Worm (Caenorhabditis elegans): ENCODE measurements around the gene D2045.9.
"Not testable (repeated sequence)": the region's sequence is repeated elsewhere in the genome, so short reads cannot be mapped to it uniquely, and the experiment has no call there.

The D2045.9 gene

DNA sequence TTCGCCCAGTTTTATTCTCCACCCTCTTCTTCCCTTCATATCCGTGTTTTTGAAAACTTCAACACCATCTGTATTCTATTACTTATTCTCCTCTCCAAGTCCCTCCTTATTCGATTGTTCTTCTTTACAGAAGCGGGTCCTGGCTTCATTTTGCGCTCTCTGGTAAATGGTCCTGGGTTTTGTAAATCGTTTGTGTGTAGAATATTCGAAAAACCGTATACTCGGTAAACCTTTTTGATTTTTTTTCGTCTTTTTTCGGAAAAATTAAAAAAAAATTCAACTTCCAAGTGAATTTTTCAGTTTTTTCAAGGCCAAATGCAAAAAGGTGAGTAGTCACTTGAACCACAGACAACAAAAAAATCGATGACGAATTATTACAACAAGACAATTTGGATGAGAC is at the start of gene D2045.9:
Gene D2045.9 (plus strand): TSS at position 301 of the 400 bp plus-strand sequence.
- TF ChIP-seq hmbx-1 (tag; optimal IDR thresholded peaks at IDR 0.05) (no peak), F13C5.2 (tag; optimal IDR thresholded peaks at IDR 0.05) (no peak)

DNA sequence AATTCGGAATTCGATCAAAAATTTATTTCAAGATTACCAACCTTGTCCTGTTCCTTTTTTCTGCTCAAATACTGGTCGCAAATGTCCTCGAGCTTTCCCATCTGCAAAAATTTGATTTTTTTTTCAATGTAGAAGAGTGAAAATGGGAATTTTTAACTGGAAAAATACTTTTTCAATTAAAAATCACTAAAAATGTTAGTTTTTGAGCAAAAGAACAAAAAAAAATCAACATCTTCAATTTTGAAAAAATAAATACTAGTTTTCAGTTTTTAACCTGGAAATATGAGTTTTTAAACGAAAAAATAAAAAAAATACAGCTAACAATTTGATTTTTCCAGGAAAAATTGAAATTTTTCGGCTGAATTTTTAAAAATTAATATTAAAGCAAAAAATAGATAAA is 47.2 kb upstream of the D2045.9 start, which contains the start of gene prp-3:
Gene prp-3 (minus strand): TSS at position 101 of the 400 bp plus-strand sequence.
- TF ChIP-seq F13C5.2 (tag; optimal IDR thresholded peaks at IDR 0.05) = no peak
- no peak for TF ChIP-seq tbx-37 (GFP tag; conservative IDR thresholded peaks at IDR 0.05)
- no peak for TF ChIP-seq B0310.2 (tag; optimal IDR thresholded peaks at IDR 0.05)
- TF ChIP-seq ets-7 (tag; optimal IDR thresholded peaks at IDR 0.05) = no peak
- no peak for TF ChIP-seq aly-1 (tag; optimal IDR thresholded peaks at IDR 0.05)
- TF ChIP-seq ceh-36 (tag; optimal IDR thresholded peaks at IDR 0.05) = no peak
- no peak for TF ChIP-seq ama-1 (optimal IDR thresholded peaks at IDR 0.05)
- TF ChIP-seq pes-1 (GFP tag; IDR thresholded peaks at IDR 0.05) = no peak
- TF ChIP-seq hnd-1 (tag; optimal IDR thresholded peaks at IDR 0.05) = no peak
- TF ChIP-seq flt-1 (GFP tag; IDR thresholded peaks at IDR 0.05) = no peak
- TF ChIP-seq scrt-1 (GFP tag; IDR thresholded peaks at IDR 0.05) = no peak
- no peak for TF ChIP-seq hmbx-1 (tag; optimal IDR thresholded peaks at IDR 0.05)

DNA sequence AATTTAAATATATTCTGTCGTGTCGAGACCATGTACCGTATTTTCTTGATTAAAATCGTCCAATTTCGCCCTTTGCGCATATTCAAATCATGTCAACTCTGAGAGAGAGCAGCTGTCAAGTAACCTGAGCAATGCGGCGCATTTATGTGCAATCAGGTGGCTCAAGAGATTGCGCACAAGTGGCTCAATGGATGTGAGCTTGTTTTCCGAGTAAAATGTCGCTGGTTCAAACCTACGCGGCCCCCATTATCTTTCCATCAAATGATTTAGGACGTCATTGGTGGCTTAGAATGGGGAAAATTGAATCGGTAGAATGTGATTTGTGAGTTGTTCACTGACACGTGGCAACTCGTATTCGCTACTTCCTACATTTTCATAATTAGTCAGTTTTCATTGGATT is 42.9 kb upstream of the D2045.9 start:
- TF ChIP-seq ceh-36 (tag; optimal IDR thresholded peaks at IDR 0.05) (peak; percentile 76), sea-1 (GFP tag; conservative IDR thresholded peaks at IDR 0.05) (peak; percentile 84), F13C5.2 (tag; optimal IDR thresholded peaks at IDR 0.05) (peak; percentile 81), pes-1 (GFP tag; IDR thresholded peaks at IDR 0.05) (peak; percentile 74), tbx-11 (GFP tag; IDR thresholded peaks at IDR 0.05) (0 out of 2 replicates have a peak, but pooled peaks have one; percentile 49), tbx-37 (GFP tag; conservative IDR thresholded peaks at IDR 0.05) (peak; percentile 61; the same call in 1 of the 2 replicates), hnd-1 (tag; optimal IDR thresholded peaks at IDR 0.05) (peak; percentile 46), hmg-4 (GFP tag; optimal IDR thresholded peaks at IDR 0.05) (peak; percentile 71), aly-1 (tag; optimal IDR thresholded peaks at IDR 0.05) (peak; percentile 45), flt-1 (GFP tag; IDR thresholded peaks at IDR 0.05) (peak; percentile 61; the same call in 1 of the 2 replicates), hmbx-1 (tag; optimal IDR thresholded peaks at IDR 0.05) (no peak), ama-1 (optimal IDR thresholded peaks at IDR 0.05) (no peak), scrt-1 (GFP tag; IDR thresholded peaks at IDR 0.05) (peak; percentile 66; the same call in 1 of the 2 replicates), ceh-13 (GFP tag; optimal IDR thresholded peaks at IDR 0.05) (peak; percentile 57), B0310.2 (tag; optimal IDR thresholded peaks at IDR 0.05) (no peak), ets-7 (tag; optimal IDR thresholded peaks at IDR 0.05) (no peak), tra-4 (tag; optimal IDR thresholded peaks at IDR 0.05) (no peak)

DNA sequence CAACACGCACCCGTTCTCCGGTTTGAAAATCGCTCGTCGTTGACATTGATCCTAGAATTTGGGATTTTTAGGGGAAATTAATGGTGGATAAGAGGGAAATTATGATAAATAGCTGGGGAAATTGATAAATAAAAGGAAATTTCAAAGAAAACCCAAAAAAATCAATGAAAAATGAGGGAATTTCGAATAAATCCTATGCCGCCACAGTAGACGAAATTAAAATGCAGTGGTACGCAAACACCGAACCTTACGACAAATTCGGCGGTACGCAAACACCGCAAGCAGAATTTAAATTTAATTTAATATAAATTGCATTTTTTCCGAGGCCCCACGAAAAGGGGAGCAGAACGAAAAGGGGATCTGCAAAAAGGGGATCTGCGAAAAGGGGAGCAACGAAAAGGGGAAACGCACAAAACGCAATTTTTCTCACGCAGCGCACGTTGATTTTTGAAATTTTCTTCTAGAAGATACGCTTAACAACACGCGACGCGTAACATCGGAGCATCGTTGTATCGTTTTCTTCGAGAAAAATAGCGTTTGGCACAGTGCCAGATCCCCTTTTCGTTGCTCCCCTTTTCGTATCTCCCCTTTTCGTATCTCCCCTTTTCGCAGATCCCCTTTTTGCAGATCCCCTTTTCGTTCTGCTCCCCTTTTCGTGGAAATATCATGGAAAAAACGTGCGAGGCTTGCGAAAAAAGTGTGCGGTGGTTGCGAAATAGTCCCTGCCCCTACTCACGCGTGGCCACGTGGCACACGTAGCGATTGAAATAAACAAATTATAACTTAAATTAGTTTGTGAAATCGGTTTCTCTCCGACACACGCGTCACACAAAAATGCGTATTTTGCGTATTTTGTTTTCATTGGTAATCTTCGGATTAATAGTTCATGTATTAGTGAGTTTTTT is 38.9 kb upstream of the D2045.9 start, which contains the start of the genes smrd-1 and enu-3.1:
Gene smrd-1 (minus strand): TSS at position 51 of the 905 bp plus-strand sequence.
Gene enu-3.1 (plus strand): TSS at position 339 of the 905 bp plus-strand sequence.
- peak; percentile 57; the same call in 1 of the 2 replicates for TF ChIP-seq pes-1 (GFP tag; IDR thresholded peaks at IDR 0.05)
- peak; percentile 59; the same call in 1 of the 2 replicates for TF ChIP-seq tbx-37 (GFP tag; conservative IDR thresholded peaks at IDR 0.05)
- peak; percentile 37; the same call in 1 of the 2 replicates for TF ChIP-seq scrt-1 (GFP tag; IDR thresholded peaks at IDR 0.05)

DNA sequence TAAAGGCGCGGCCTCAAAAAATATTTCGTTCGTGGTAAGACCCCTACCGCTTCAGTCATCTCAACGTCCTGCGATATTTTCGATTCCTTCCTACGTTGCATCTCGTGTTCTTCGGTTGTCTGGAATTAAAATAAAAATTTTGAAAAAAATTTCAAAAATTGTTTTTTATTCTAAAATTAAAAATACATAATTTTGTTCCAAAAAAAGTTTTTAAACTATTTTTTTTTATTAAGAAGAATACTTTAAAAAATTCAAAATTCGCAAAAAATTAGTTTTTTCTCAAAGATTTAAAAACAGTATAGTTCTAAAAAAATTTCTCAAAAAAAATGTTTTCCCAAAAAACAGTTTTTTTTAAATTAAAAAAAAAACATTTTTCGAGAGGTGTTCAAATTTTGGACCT is 36.3 kb upstream of the D2045.9 start, which contains the start of gene H04D03.6:
Gene H04D03.6 (minus strand): TSS at position 101 of the 400 bp plus-strand sequence.
- TF ChIP-seq ceh-13 (GFP tag; optimal IDR thresholded peaks at IDR 0.05); tbx-11 (GFP tag; IDR thresholded peaks at IDR 0.05); hnd-1 (tag; optimal IDR thresholded peaks at IDR 0.05): not testable (repeated sequence)

DNA sequence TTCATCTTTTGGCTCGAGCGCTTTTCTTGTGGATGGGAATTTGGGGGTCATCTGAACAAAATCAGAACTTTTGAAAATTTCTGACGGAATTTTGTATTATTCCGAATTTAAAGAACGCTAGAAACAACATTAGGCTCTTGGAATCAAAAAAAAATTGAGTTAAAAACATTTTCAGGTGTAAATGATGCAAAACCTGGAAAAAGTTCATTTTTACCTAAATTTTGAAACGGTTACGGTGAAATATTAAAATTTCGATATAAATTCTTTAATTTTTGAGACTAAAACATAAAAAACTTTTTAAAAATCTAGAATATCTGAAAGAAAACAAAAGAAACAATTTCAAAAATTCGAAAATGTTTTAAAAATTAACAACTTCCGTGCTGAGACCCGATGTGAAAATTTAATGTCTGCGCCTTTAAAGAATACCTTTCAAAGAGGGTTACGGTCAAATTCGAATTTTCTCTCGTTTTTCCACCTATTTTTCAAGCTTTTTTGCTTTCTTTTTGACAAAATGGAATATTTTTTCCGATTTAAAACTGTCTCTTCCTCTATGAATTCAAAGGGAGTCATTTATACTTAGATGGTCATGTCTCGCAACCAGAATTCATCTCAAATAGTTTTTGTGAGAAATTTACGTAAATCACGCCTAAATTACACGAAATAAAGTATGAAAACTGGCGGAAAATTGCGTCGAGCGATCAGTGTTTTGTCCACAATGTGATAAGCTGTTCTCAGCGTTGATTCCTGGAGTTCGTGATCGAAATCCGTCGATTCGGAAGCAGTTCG is 32.5 kb upstream of the D2045.9 start, which contains the start of the genes H04D03.2 and ecps-2:
Gene H04D03.2 (minus strand): TSS at position 51 of the 786 bp plus-strand sequence.
Gene ecps-2 (plus strand): TSS at position 736 of the 786 bp plus-strand sequence.
- TF ChIP-seq B0310.2 (tag; optimal IDR thresholded peaks at IDR 0.05) (no peak), scrt-1 (GFP tag; IDR thresholded peaks at IDR 0.05) (no peak), tbx-11 (GFP tag; IDR thresholded peaks at IDR 0.05) (no peak), ceh-13 (GFP tag; optimal IDR thresholded peaks at IDR 0.05) (no peak), ets-7 (tag; optimal IDR thresholded peaks at IDR 0.05) (no peak), tra-4 (tag; optimal IDR thresholded peaks at IDR 0.05) (no peak), ama-1 (optimal IDR thresholded peaks at IDR 0.05) (no peak), ceh-36 (tag; optimal IDR thresholded peaks at IDR 0.05) (no peak), tbx-37 (GFP tag; conservative IDR thresholded peaks at IDR 0.05) (no peak), hnd-1 (tag; optimal IDR thresholded peaks at IDR 0.05) (no peak), F13C5.2 (tag; optimal IDR thresholded peaks at IDR 0.05) (no peak), aly-1 (tag; optimal IDR thresholded peaks at IDR 0.05) (no peak), flt-1 (GFP tag; IDR thresholded peaks at IDR 0.05) (no peak), hmg-4 (GFP tag; optimal IDR thresholded peaks at IDR 0.05) (no peak), sea-1 (GFP tag; conservative IDR thresholded peaks at IDR 0.05) (no peak), hmbx-1 (tag; optimal IDR thresholded peaks at IDR 0.05) (no peak), pes-1 (GFP tag; IDR thresholded peaks at IDR 0.05) (no peak)

DNA sequence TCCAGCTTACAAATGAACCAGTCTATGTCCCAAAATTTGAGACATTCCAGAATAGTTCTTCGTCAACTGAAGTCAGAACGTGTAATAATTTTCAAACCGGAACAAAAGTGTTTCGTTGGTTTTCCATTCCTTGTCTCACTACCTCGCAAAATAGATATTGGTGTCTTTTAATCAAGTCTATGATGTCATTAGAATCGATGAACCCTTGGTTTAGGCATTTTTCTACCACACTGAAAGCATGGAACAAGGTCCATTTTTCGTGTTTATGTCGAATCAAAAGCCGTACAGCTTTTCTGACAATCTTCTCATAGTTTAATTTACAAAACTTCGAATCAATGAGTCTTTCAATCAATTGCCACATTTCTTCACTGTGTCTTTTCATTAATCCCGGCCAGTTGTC is 28.3 kb upstream of the D2045.9 start, which contains the start of gene H04D03.7:
Gene H04D03.7 (minus strand): TSS at position 101 of the 400 bp plus-strand sequence.
- no peak for TF ChIP-seq ceh-13 (GFP tag; optimal IDR thresholded peaks at IDR 0.05)
- no peak for TF ChIP-seq sea-1 (GFP tag; conservative IDR thresholded peaks at IDR 0.05)
- TF ChIP-seq tra-4 (tag; optimal IDR thresholded peaks at IDR 0.05) = no peak
- no peak for TF ChIP-seq ama-1 (optimal IDR thresholded peaks at IDR 0.05)
- no peak for TF ChIP-seq hnd-1 (tag; optimal IDR thresholded peaks at IDR 0.05)
- TF ChIP-seq F13C5.2 (tag; optimal IDR thresholded peaks at IDR 0.05) = no peak
- no peak for TF ChIP-seq aly-1 (tag; optimal IDR thresholded peaks at IDR 0.05)
- TF ChIP-seq scrt-1 (GFP tag; IDR thresholded peaks at IDR 0.05) = no peak

Data from whole organism, early embryonic.